Fruit fly (Drosophila melanogaster): Measurements from ENCODE around the gene CG13606.
A peak's percentile ranks its signal among the peaks of the same experiment; 100 is the strongest.

The CG13606 gene

DNA sequence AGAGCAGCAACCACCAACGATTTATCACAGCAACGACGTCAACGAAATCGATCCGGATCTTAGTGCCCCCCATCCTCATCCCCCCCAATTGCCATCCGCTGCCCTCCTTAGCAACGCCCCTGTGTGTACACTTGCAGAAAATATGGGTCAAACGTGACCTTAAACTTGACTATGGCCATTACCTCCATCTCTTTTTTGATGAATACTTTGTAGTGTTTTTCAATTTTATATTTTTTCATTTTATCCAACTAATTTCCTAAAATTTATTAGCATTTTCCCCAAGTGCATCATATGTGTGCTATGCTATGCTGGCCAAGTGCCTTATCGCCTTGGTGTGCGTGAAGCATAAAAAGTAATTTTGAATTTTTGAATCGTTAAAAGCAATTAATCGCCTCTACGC lies 29.5 kb upstream of the CG13606 start (continued):
- TF ChIP-seq HLH3B (GFP tag; IDR thresholded peaks at IDR 0.05) (peak; percentile 32; the same call in 1 of the 2 replicates), CG7745 (tag; optimal IDR thresholded peaks at IDR 0.05) (no peak), Hmx (GFP tag; optimal IDR thresholded peaks at IDR 0.05) (no peak), Hr51 (GFP tag; optimal IDR thresholded peaks at IDR 0.05) (peak in 1 of 2 experiments; percentile 20), wdn (GFP tag; IDR thresholded peaks at IDR 0.05) (no peak), ems (GFP tag; optimal IDR thresholded peaks at IDR 0.05) (peak; percentile 0), dmrt11E (tag; optimal IDR thresholded peaks at IDR 0.05) (peak; percentile 23), zfh1 (GFP tag; IDR thresholded peaks at IDR 0.05) (peak; percentile 53; the same call in 1 of the 3 replicates), CG17829 (tag; optimal IDR thresholded peaks at IDR 0.05) (peak; percentile 22), Blimp-1 (GFP tag; optimal IDR thresholded peaks at IDR 0.05) (peak; percentile 57), luna (GFP tag; optimal IDR thresholded peaks at IDR 0.05) (no peak), CG10979 (tag; optimal IDR thresholded peaks at IDR 0.05) (peak; percentile 58), E2f1 (GFP tag; IDR thresholded peaks at IDR 0.05) (peak; percentile 58), CG7839 (tag; optimal IDR thresholded peaks at IDR 0.05) (peak; percentile 43), Sox100B (GFP tag; optimal IDR thresholded peaks at IDR 0.05) (no peak), ken (GFP tag; IDR thresholded peaks at IDR 0.05) (0 out of 3 replicates have a peak, but pooled peaks have one; percentile 26), twi (tag; optimal IDR thresholded peaks at IDR 0.05) (no peak), unpg (GFP tag; optimal IDR thresholded peaks at IDR 0.05) (peak; percentile 16), CG4424 (GFP tag; optimal IDR thresholded peaks at IDR 0.05) (peak; percentile 15), CG3838 (GFP tag; optimal IDR thresholded peaks at IDR 0.05) (no peak), ttk (GFP tag; IDR thresholded peaks at IDR 0.05) (0 out of 2 replicates have a peak, but pooled peaks have one; percentile 30), CG12236 (GFP tag; optimal IDR thresholded peaks at IDR 0.05) (no peak), bigmax (GFP tag; optimal IDR thresholded peaks at IDR 0.05) (no peak), caup (GFP tag; optimal IDR thresholded peaks at IDR 0.05; ENCODE audit: severe bottlenecking) (no peak), ci (GFP tag; IDR thresholded peaks at IDR 0.05) (peak; percentile 63; the same call in 1 of the 3 replicates), CG18262 (tag; optimal IDR thresholded peaks at IDR 0.05) (peak; percentile 47), esg (GFP tag; conservative IDR thresholded peaks at IDR 0.05) (peak; percentile 31; the same call in 1 of the 2 replicates), Oli (tag; optimal IDR thresholded peaks at IDR 0.05) (no peak), gem (tag; optimal IDR thresholded peaks at IDR 0.05) (peak; percentile 60), CG30020 (tag; optimal IDR thresholded peaks at IDR 0.05) (no peak), row (GFP tag; IDR thresholded peaks at IDR 0.05) (peak; percentile 52), prd (optimal IDR thresholded peaks at IDR 0.05) (no peak), prd (GFP tag; IDR thresholded peaks at IDR 0.05) (peak; percentile 38; the same call in 1 of the 3 replicates), vvl (GFP tag; IDR thresholded peaks at IDR 0.05) (peak; percentile 68), Xrp1 (GFP tag; IDR thresholded peaks at IDR 0.05) (peak; percentile 32; the same call in 1 of the 2 replicates), hb (GFP tag; IDR thresholded peaks at IDR 0.05; ENCODE audit: partially characterized antibody) (no peak), NFAT (GFP tag; IDR thresholded peaks at IDR 0.05) (no peak), CG3407 (GFP tag; optimal IDR thresholded peaks at IDR 0.05) (peak; percentile 3), CG1792 (GFP tag; optimal IDR thresholded peaks at IDR 0.05) (no peak), lbe (GFP tag; optimal IDR thresholded peaks at IDR 0.05) (peak; percentile 79), disco-r (GFP tag; optimal IDR thresholded peaks at IDR 0.05) (no peak), CG12104 (GFP tag; optimal IDR thresholded peaks at IDR 0.05) (no peak), wor (GFP tag; IDR thresholded peaks at IDR 0.05) (no peak), Opbp (GFP tag; IDR thresholded peaks at IDR 0.05; ENCODE audit: partially characterized antibody) (no peak), CG4854 (GFP tag; optimal IDR thresholded peaks at IDR 0.05) (no peak), mam (GFP tag; optimal IDR thresholded peaks at IDR 0.05) (peak; percentile 10), CG10565 (GFP tag; optimal IDR thresholded peaks at IDR 0.05) (no peak), CG17385 (GFP tag; optimal IDR thresholded peaks at IDR 0.05) (peak; percentile 0), CG4820 (GFP tag; optimal IDR thresholded peaks at IDR 0.05) (peak; percentile 37), CG2116 (GFP tag; optimal IDR thresholded peaks at IDR 0.05) (no peak), HLHmδ (GFP tag; optimal IDR thresholded peaks at IDR 0.05) (no peak)

All from whole organism, embryonic.